Worm (Caenorhabditis elegans) whole organism, L1 larva: ENCODE results near the gene K09C8.2.

ENCODE experiments used
- aha-1 ChIP-seq: fragments of 150-350 bp; optimal IDR thresholded peaks from 2 replicates; lab custom pipeline; 2014; ENCODE audit warnings: missing biosample characterization, missing genetic modification characterization
- ama-1 ChIP-seq: fragments of 150-350 bp; optimal IDR thresholded peaks from 2 replicates; lab custom pipeline; 2014
- ceh-63 ChIP-seq: fragments of 200-800 bp; sonication (Bioruptor generic); optimal IDR thresholded peaks from 2 replicates; lab custom pipeline; 2018; ENCODE audit warnings: mild to moderate bottlenecking, missing genetic modification characterization, missing compliant biosample characterization
- ceh-90 ChIP-seq: sonication (generic microtip); optimal IDR thresholded peaks from 2 replicates; lab custom pipeline; 2016; ENCODE audit warnings: missing genetic modification characterization, missing compliant biosample characterization
- dpl-1 ChIP-seq, 3 experiments: fragments of 150-350 bp in 2 of 3; sonication (generic microtip) in 1 of 3; optimal IDR thresholded peaks; 2 replicates each; lab custom pipeline; 2014 to 2017; ENCODE audit warnings: missing biosample characterization in 3 of 3, missing genetic modification characterization in 3 of 3, missing genetic modification reagents in 3 of 3
- dsc-1 ChIP-seq: sonication (generic microtip); optimal IDR thresholded peaks from 2 replicates; lab custom pipeline; 2016; ENCODE audit warnings: mild to moderate bottlenecking, missing genetic modification characterization, missing compliant biosample characterization
- elt-2 ChIP-seq: sonication (generic microtip); optimal IDR thresholded peaks from 2 replicates; lab custom pipeline; 2016; ENCODE audit warnings: missing genetic modification characterization, mild to moderate bottlenecking, inconsistent platforms, missing compliant biosample characterization, missing genetic modification reagents
- elt-3 ChIP-seq, 6 experiments: fragments of 150-350 bp in 1 of 6; sonication (generic microtip); optimal IDR thresholded peaks; 2 replicates each; lab custom pipeline; 2017 to 2018; ENCODE audit warnings: missing biosample characterization in 6 of 6, missing genetic modification characterization in 6 of 6, inconsistent platforms in 1 of 6
- fos-1 ChIP-seq: fragments of 150-350 bp; optimal IDR thresholded peaks from 2 replicates; lab custom pipeline; 2014; ENCODE audit warnings: missing biosample characterization, missing genetic modification characterization
- lin-13 ChIP-seq: fragments of 150-350 bp; optimal IDR thresholded peaks from 2 replicates; lab custom pipeline; 2014; ENCODE audit warnings: missing biosample characterization, missing genetic modification reagents, missing genetic modification characterization
- tlp-1 ChIP-seq: fragments of 150-350 bp; optimal IDR thresholded peaks from 2 replicates; lab custom pipeline; 2014; ENCODE audit warnings: missing biosample characterization, missing genetic modification characterization
- unc-86 ChIP-seq: sonication (generic microtip); optimal IDR thresholded peaks from 2 replicates; lab custom pipeline; 2016; ENCODE audit warnings: missing genetic modification characterization, missing compliant biosample characterization
- ztf-4 ChIP-seq: fragments of 150-350 bp; optimal IDR thresholded peaks from 2 replicates; lab custom pipeline; 2014; ENCODE audit warnings: missing biosample characterization, missing genetic modification characterization

DNA sequence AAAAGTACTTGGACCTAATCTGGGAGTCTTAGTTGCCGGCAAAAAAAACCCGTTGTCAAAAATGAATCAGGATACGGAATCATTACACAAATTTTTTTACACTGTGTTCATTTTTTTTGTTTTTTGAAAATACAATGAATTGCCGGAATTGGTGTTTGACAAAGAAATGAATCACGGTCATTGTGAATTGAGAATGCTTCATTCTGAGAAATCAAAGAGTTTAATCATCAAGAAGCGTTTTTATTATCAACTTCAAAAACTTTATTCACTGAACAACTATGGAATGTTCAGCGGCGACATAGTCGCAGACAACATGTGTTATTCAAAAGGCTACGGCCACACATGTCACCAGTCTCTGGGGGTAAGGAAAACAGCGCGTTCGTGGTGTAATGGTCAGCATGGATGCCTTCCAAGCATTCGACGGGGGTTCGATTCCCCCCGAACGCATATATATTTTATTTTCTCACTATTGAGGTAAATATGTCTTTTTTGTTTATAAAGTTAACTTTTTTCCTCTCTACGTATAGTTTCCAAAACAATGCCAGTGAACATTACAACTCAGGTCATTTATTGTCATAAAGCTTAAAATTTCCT is 4.3 kb downstream of the K09C8.2 start, which contains the start of gene nas-10:
- TF ChIP-seq fos-1 (tag; lab: Kevin White, UChicago), result no peak
- peak in 1 of 6 experiments; percentile 18 for TF ChIP-seq elt-3 (tag; optimal IDR thresholded peaks at IDR 0.05; lab: Kevin White, UChicago)
- no peak for TF ChIP-seq dpl-1 (GFP tag; optimal IDR thresholded peaks at IDR 0.05; lab: Kevin White, UChicago)
- no peak for TF ChIP-seq ama-1 (lab: Kevin White, UChicago)
- no peak for TF ChIP-seq tlp-1 (tag; lab: Kevin White, UChicago)
- no peak for TF ChIP-seq aha-1 (tag; lab: Kevin White, UChicago)
- TF ChIP-seq lin-13 (GFP tag; lab: Kevin White, UChicago), result no peak
- peak; percentile 19 for TF ChIP-seq unc-86 (tag; lab: Kevin White, UChicago)
- TF ChIP-seq ceh-63 (GFP tag; lab: Kevin White, UChicago), result no peak
- no peak for TF ChIP-seq ceh-90 (tag; lab: Kevin White, UChicago)
- TF ChIP-seq dsc-1 (tag; lab: Kevin White, UChicago), result peak; percentile 52
- TF ChIP-seq elt-2 (tag; lab: Kevin White, UChicago), result peak; percentile 45
- no peak for TF ChIP-seq ztf-4 (tag; lab: Kevin White, UChicago)
